Worm (Caenorhabditis elegans): ENCODE data around the gene hgap-2.

Gene hgap-2

DNA sequence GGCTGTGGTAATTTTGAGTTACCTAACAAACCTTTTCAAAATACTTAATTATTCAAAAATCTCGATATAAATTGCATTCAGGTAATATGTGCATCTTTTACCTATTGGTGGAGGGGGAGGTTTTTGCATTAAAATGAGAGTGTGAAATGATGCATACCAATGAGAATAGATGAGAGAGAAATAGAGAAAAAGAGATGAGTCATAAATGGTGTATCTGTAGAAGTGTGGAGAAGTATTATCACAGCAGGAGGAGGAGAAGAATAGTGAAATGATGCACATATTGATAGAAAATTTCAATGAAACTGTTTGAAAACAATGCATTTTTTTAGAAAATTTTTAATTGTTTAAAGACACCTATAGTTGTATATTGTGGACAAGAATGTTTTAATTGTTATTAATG, 44.2 kb downstream of the hgap-2 start:
- TF ChIP-seq fkh-10 (GFP tag; optimal IDR thresholded peaks at IDR 0.05) (no peak), snpc-1.2 (GFP tag; IDR thresholded peaks at IDR 0.05) (no peak), nhr-6 (tag; optimal IDR thresholded peaks at IDR 0.05) (no peak), nhr-42 (GFP tag; IDR thresholded peaks at IDR 0.05) (no peak), unc-130 (GFP tag; optimal IDR thresholded peaks at IDR 0.05) (no peak), pha-4 (GFP tag; IDR thresholded peaks at IDR 0.05) (no peak), pha-4 (tag; optimal IDR thresholded peaks at IDR 0.05) (peak; percentile 65), duxl-1 (tag; optimal IDR thresholded peaks at IDR 0.05; ENCODE audit: poor library complexity) (no peak), lsy-2 (tag; optimal IDR thresholded peaks at IDR 0.05) (peak in 1 of 2 experiments; percentile 31), ceh-20 (GFP tag; IDR thresholded peaks at IDR 0.05) (no peak), mep-1 (tag; optimal IDR thresholded peaks at IDR 0.05) (peak; percentile 26), madf-9 (GFP tag; conservative IDR thresholded peaks at IDR 0.05) (no peak), ceh-32 (tag; optimal IDR thresholded peaks at IDR 0.05; ENCODE audit: poor library complexity) (no peak), ztf-7 (tag; optimal IDR thresholded peaks at IDR 0.05) (no peak), dve-1 (tag; optimal IDR thresholded peaks at IDR 0.05; ENCODE audit: insufficient read depth) (peak; percentile 51), daf-16 (GFP tag; optimal IDR thresholded peaks at IDR 0.05) (no peak), daf-16 (tag; optimal IDR thresholded peaks at IDR 0.05) (peak; percentile 15), mxl-3 (GFP tag; optimal IDR thresholded peaks at IDR 0.05) (no peak), nhr-76 (tag; optimal IDR thresholded peaks at IDR 0.05) (no peak), mdl-1 (tag; optimal IDR thresholded peaks at IDR 0.05) (no peak)

DNA sequence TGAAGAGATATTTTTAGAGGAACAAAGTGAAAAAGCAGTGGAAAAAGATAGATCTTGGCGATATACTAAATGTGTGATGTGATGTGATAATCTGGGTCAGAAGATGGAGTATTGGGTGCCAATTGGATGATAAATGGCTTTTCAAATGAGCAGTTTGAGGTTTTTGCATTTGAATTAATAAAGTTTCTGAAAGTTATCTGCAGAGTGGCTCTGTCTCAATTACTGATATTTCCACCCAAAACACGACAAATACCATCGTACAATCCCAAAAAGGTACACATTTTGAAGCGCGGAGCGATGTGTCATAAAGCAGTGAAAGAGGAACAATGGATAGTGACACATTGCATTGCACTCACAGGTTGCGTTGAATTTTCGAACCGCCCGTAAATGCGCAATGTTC, 45.2 kb downstream of the hgap-2 start:
- peak; percentile 26 for TF ChIP-seq aha-1 (tag)
- peak in 1 of 2 experiments; percentile 96 for TF ChIP-seq unc-62 (GFP tag; optimal IDR thresholded peaks at IDR 0.05 in 1 of 2)
- TF ChIP-seq unc-62 (tag; optimal IDR thresholded peaks at IDR 0.05): no peak
- TF ChIP-seq nhr-48 (tag; optimal IDR thresholded peaks at IDR 0.05): no peak

DNA sequence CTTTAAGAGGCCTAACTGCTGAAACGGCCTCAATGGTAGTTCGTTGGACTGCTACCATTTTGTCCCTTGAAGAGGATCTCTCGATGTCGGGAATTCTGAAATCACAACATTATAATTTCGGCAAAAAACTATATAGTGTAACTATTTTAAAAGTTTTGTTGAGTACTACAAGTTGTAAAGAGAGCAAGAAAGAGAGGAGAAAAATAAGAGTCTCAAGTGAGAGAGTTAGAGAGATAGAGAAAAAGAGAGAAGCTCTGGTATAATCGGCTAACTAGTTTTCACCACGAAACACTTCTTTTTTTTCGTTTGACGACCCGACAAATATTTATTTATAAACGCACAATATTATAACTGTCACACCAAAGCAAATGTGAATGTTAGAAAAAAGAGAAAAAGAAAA, 47.1 kb downstream of the hgap-2 start, which contains the start of gene vab-9:
Gene vab-9 (minus strand): TSS at position 101 of the 400 bp plus-strand sequence.
- no peak for TF ChIP-seq zfp-3 (GFP tag; conservative IDR thresholded peaks at IDR 0.05)
- TF ChIP-seq skn-1 (tag; optimal IDR thresholded peaks at IDR 0.05): no peak
- no peak for TF ChIP-seq ces-1 (GFP tag; optimal IDR thresholded peaks at IDR 0.05)
- TF ChIP-seq dmd-6 (GFP tag; IDR thresholded peaks at IDR 0.05): no peak
- TF ChIP-seq lin-39 (tag; optimal IDR thresholded peaks at IDR 0.05): no peak
- no peak for TF ChIP-seq lim-7 (GFP tag; IDR thresholded peaks at IDR 0.05)

DNA sequence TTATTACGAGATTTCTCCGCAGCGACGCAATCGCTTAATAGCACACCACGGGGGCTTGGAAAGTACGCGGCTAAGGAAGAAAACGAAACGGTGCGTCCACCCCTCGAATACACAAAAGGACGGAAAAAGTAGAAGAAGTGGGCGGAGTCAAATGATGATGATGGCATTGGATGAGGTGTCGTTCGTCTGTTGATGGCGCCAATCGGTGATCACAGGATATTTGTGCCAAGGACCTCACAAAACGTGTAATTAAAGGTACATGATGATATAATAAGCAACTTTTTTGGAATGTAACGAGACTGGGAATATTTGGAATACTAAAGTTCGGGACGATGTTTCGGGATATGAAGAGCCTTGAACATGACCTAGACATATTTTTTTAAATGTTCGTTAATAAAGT, 50.3 kb downstream of the hgap-2 start, which contains the start of gene cutl-12:
Gene cutl-12 (minus strand): TSS at position 101 of the 400 bp plus-strand sequence.
- TF ChIP-seq Y75B8A.6 (GFP tag; IDR thresholded peaks at IDR 0.05) (no peak), ZK546.5 (tag; optimal IDR thresholded peaks at IDR 0.05) (no peak)

DNA sequence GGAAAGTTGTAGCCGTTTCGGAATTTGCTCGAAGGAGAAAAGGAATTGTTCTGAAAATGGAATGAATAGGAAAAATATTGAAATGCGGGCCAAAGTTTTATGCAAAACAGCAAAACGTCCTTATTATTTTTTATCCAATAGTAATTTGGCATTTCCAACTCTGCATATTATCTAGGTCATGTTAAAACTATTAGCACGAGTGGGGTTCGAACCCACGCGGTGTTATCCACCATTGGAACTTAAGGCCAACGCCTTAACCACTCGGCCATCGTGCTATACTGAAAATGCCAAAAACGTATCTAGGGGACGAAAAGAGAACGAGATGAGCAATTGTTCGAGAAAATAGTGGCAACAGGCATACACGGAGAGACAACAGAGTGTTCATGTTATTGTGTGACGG, 53.0 kb downstream of the hgap-2 start:
- TF ChIP-seq arid-1 (GFP tag; conservative IDR thresholded peaks at IDR 0.05): 0 out of 2 replicates have a peak, but pooled peaks have one; percentile 13
- TF ChIP-seq Y5F2A.4 (GFP tag; optimal IDR thresholded peaks at IDR 0.05): no peak
- TF ChIP-seq nhr-48 (tag; optimal IDR thresholded peaks at IDR 0.05): no peak
- no peak for TF ChIP-seq T20F7.1 (GFP tag; optimal IDR thresholded peaks at IDR 0.05)
- no peak for TF ChIP-seq rbr-2 (tag; optimal IDR thresholded peaks at IDR 0.05)
- TF ChIP-seq lim-7 (GFP tag; IDR thresholded peaks at IDR 0.05): 0 out of 2 replicates have a peak, but pooled peaks have one; percentile 30
